Worm (Caenorhabditis elegans): Measurements from ENCODE around the gene tsp-10.

DNA sequence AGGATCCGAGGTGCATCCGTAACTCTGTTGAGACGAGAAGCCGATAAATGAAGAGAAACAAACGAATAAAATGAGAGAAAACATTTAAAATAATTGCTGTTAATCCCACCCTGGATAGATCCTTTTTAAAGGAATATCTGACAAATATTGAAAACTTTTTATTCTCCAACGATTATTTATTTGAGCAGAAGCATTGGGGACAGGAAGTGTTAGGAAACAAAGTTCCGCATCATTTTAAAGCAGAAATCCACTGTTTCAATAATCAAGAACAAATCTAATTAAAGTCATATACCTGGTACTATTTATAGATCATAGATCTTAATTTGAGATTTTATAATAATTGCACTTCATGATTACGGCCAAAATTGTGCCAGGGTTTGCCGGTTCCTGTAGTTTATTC lies 32.5 kb downstream of the tsp-10 start, which contains the start of gene F41G3.20:
- TF ChIP-seq nfya-1 (tag; optimal IDR thresholded peaks at IDR 0.05; ENCODE audit: borderline replicate concordance, insufficient read depth) (no peak), dox-1 (GFP tag; IDR thresholded peaks at IDR 0.05) (no peak), Y56A3A.18 (GFP tag; IDR thresholded peaks at IDR 0.05) (no peak), snpc-4 (GFP tag; optimal IDR thresholded peaks at IDR 0.05) (no peak), snpc-4 (tag; optimal IDR thresholded peaks at IDR 0.05) (no peak), hmg-1.2 (GFP tag; IDR thresholded peaks at IDR 0.05) (no peak), F49E8.2 (tag; optimal IDR thresholded peaks at IDR 0.05; ENCODE audit: insufficient read depth) (no peak), nfya-2 (GFP tag; IDR thresholded peaks at IDR 0.05) (no peak), tbp1 (GFP tag; optimal IDR thresholded peaks at IDR 0.05) (no peak)

All from whole organism, young adult.